Fruit fly (Drosophila melanogaster) whole organism, embryonic: ENCODE measurements around the gene nonC.

Experiments
- Abd-B ChIP-seq: fragments of 200-800 bp; sonication (Bioruptor generic); optimal IDR thresholded peaks from 2 replicates; lab custom pipeline; 2018; ENCODE audit warnings: missing biosample characterization, mild to moderate bottlenecking, missing genetic modification characterization, moderate library complexity
- CG10267 ChIP-seq: fragments of 200-800 bp; sonication (Bioruptor generic); optimal IDR thresholded peaks from 2 replicates; lab custom pipeline; 2018; ENCODE audit warnings: missing biosample characterization, mild to moderate bottlenecking, missing genetic modification characterization, moderate library complexity
- CG10565 ChIP-seq: fragments of 200-800 bp; sonication (Bioruptor generic); optimal IDR thresholded peaks from 3 replicates; lab custom pipeline; 2016; ENCODE audit warnings: missing biosample characterization, mild to moderate bottlenecking, missing genetic modification characterization
- CG10979 ChIP-seq: fragments of 200-800 bp; sonication (Bioruptor generic); optimal IDR thresholded peaks from 2 replicates; lab custom pipeline; 2018; ENCODE audit warnings: missing biosample characterization, mild to moderate bottlenecking, missing genetic modification characterization, moderate library complexity
- CG11247 ChIP-seq: fragments of 200-800 bp; sonication (Bioruptor generic); IDR thresholded peaks from 2 replicates; pipeline ENCODE4 v1.3.6; 2022; ENCODE audit warnings: missing biosample characterization, missing genetic modification characterization
- CG11398 ChIP-seq: fragments of 200-800 bp; sonication (Bioruptor generic); optimal IDR thresholded peaks from 2 replicates; lab custom pipeline; 2016; ENCODE audit warnings: missing biosample characterization, missing genetic modification characterization
- CG11723 ChIP-seq: fragments of 200-800 bp; sonication (Bioruptor generic); optimal IDR thresholded peaks from 2 replicates; lab custom pipeline; 2017; ENCODE audit warnings: missing biosample characterization, mild to moderate bottlenecking, missing genetic modification characterization
- CG1233 ChIP-seq: fragments of 200-800 bp; sonication (Bioruptor generic); optimal IDR thresholded peaks from 4 replicates; lab custom pipeline; 2018; ENCODE audit warnings: missing biosample characterization, mild to moderate bottlenecking, missing genetic modification characterization
- CG13123 ChIP-seq: fragments of 200-800 bp; sonication (Bioruptor generic); optimal IDR thresholded peaks from 2 replicates; lab custom pipeline; 2016; ENCODE audit warnings: missing biosample characterization, missing genetic modification characterization
- CG14441 ChIP-seq: fragments of 200-800 bp; sonication (Bioruptor generic); IDR thresholded peaks from 2 replicates; pipeline ENCODE4 v1.3.6; 2022; ENCODE audit warnings: missing biosample characterization, missing genetic modification characterization
- CG1603 ChIP-seq: fragments of 200-800 bp; sonication (Bioruptor generic); optimal IDR thresholded peaks from 2 replicates; lab custom pipeline; 2019; ENCODE audit warnings: missing biosample characterization, mild to moderate bottlenecking, missing genetic modification characterization, moderate library complexity
- CG1647 ChIP-seq: fragments of 200-800 bp; sonication (Bioruptor generic); optimal IDR thresholded peaks from 3 replicates; lab custom pipeline; 2016; ENCODE audit warnings: missing biosample characterization, missing genetic modification characterization
- CG18011 ChIP-seq: fragments of 200-800 bp; sonication (Bioruptor generic); optimal IDR thresholded peaks from 2 replicates; lab custom pipeline; 2017; ENCODE audit warnings: missing biosample characterization, missing genetic modification characterization, mild to moderate bottlenecking, moderate library complexity, missing genotype
- CG1832 ChIP-seq: fragments of 200-800 bp; sonication (Bioruptor generic); optimal IDR thresholded peaks from 2 replicates; lab custom pipeline; 2017; ENCODE audit warnings: missing biosample characterization, mild to moderate bottlenecking, missing genetic modification characterization, inconsistent platforms
- CG18599 ChIP-seq: fragments of 200-800 bp; sonication (Bioruptor generic); optimal IDR thresholded peaks from 3 replicates; lab custom pipeline; 2017; ENCODE audit warnings: missing biosample characterization, missing genetic modification characterization, mild to moderate bottlenecking, moderate library complexity, missing genetic modification reagents
- CG18764 ChIP-seq: fragments of 200-800 bp; sonication (Bioruptor generic); optimal IDR thresholded peaks from 3 replicates; lab custom pipeline; 2016; ENCODE audit warnings: missing biosample characterization, missing genetic modification characterization
- CG2129 ChIP-seq: fragments of 200-800 bp; sonication (Bioruptor generic); IDR thresholded peaks from 2 replicates; pipeline ENCODE4 v1.3.6; 2022; ENCODE audit warnings: missing biosample characterization, missing genetic modification characterization; ENCODE audit not compliant: partially characterized antibody
- CG30020 ChIP-seq: fragments of 200-800 bp; optimal IDR thresholded peaks from 2 replicates; lab custom pipeline; 2019; ENCODE audit warnings: missing biosample characterization, mild to moderate bottlenecking, missing genetic modification characterization, moderate library complexity
- CG3726 ChIP-seq: fragments of 200-800 bp; sonication (Bioruptor generic); IDR thresholded peaks from 3 replicates; pipeline ENCODE4, ENCODE4 v1.3.6; 2022; ENCODE audit warnings: missing biosample characterization, missing genetic modification characterization
- CG43689 ChIP-seq: fragments of 200-800 bp; sonication (Bioruptor generic); IDR thresholded peaks from 2 replicates; pipeline ENCODE4 v1.3.6; 2022; ENCODE audit warnings: missing biosample characterization, missing genetic modification characterization
- CG6175 ChIP-seq: fragments of 200-800 bp; sonication (Bioruptor generic); IDR thresholded peaks from 3 replicates; pipeline ENCODE4 v1.3.6; 2022; ENCODE audit warnings: missing biosample characterization, missing genetic modification characterization
- CG6654 ChIP-seq: fragments of 200-800 bp; sonication (Bioruptor generic); optimal IDR thresholded peaks from 2 replicates; lab custom pipeline; 2017; ENCODE audit warnings: missing biosample characterization, mild to moderate bottlenecking, missing genetic modification characterization
- CG6683 ChIP-seq: fragments of 200-800 bp; sonication (Bioruptor generic); optimal IDR thresholded peaks from 2 replicates; lab custom pipeline; 2017; ENCODE audit warnings: missing biosample characterization, mild to moderate bottlenecking, missing genetic modification characterization, missing genetic modification reagents
- CG7745 ChIP-seq: fragments of 200-800 bp; sonication (Bioruptor generic); optimal IDR thresholded peaks from 2 replicates; lab custom pipeline; 2018; ENCODE audit warnings: missing biosample characterization, mild to moderate bottlenecking, missing genetic modification characterization, moderate library complexity
- CG7987 ChIP-seq: fragments of 200-800 bp; sonication (Bioruptor generic); optimal IDR thresholded peaks from 2 replicates; lab custom pipeline; 2018; ENCODE audit warnings: missing biosample characterization, mild to moderate bottlenecking, missing genetic modification characterization, moderate library complexity
- CG8281 ChIP-seq: fragments of 200-800 bp; sonication (Bioruptor generic); optimal IDR thresholded peaks from 2 replicates; lab custom pipeline; 2018; ENCODE audit warnings: missing biosample characterization, mild to moderate bottlenecking, missing genetic modification characterization, moderate library complexity
- CG8290 ChIP-seq, 3 experiments: fragments of 200-800 bp; sonication (Bioruptor generic); optimal IDR thresholded peaks; 2 replicates each; lab custom pipeline; 2016 to 2019; ENCODE audit warnings: missing biosample characterization in 3 of 3, missing genetic modification characterization in 3 of 3, mild to moderate bottlenecking in 2 of 3, moderate library complexity in 1 of 3
- CG8388 ChIP-seq: fragments of 200-800 bp; sonication (Bioruptor generic); optimal IDR thresholded peaks from 2 replicates; lab custom pipeline; 2019; ENCODE audit warnings: missing biosample characterization, mild to moderate bottlenecking, missing genetic modification characterization, moderate library complexity
- CG8924 ChIP-seq: fragments of 200-800 bp; optimal IDR thresholded peaks from 3 replicates; lab custom pipeline; 2019; ENCODE audit warnings: missing biosample characterization, mild to moderate bottlenecking, missing genetic modification characterization, moderate library complexity
- Doc2 ChIP-seq: fragments of 200-800 bp; sonication (Bioruptor generic); IDR thresholded peaks from 2 replicates; pipeline ENCODE4 v1.3.6; 2022; ENCODE audit warnings: missing biosample characterization, missing genetic modification characterization
- E2f1 ChIP-seq: fragments of 200-800 bp; sonication (Bioruptor generic); IDR thresholded peaks from 2 replicates; pipeline ENCODE4 v1.3.6; 2022; ENCODE audit warnings: missing biosample characterization, missing genetic modification characterization
- Fer2 ChIP-seq: fragments of 200-800 bp; sonication (Bioruptor generic); optimal IDR thresholded peaks from 2 replicates; lab custom pipeline; 2018; ENCODE audit warnings: missing biosample characterization, mild to moderate bottlenecking, missing genetic modification characterization, moderate library complexity
- Six4 ChIP-seq: fragments of 200-800 bp; sonication (Bioruptor generic); optimal IDR thresholded peaks from 2 replicates; lab custom pipeline; 2016; ENCODE audit warnings: missing biosample characterization, missing genetic modification characterization
- Sox102F ChIP-seq: fragments of 200-800 bp; sonication (Bioruptor generic); optimal IDR thresholded peaks from 2 replicates; lab custom pipeline; 2018; ENCODE audit warnings: missing biosample characterization, mild to moderate bottlenecking, missing genetic modification characterization, moderate library complexity
- ara ChIP-seq: fragments of 200-800 bp; sonication (Bioruptor generic); IDR thresholded peaks from 2 replicates; pipeline ENCODE4 v1.3.6; 2022; ENCODE audit warnings: missing biosample characterization, missing genetic modification characterization
- hb ChIP-seq: fragments of 200-800 bp; sonication (Bioruptor generic); IDR thresholded peaks from 3 replicates; pipeline ENCODE4 v1.3.6; 2022; ENCODE audit warnings: missing biosample characterization, missing genetic modification characterization; ENCODE audit not compliant: partially characterized antibody
- lab ChIP-seq: fragments of 200-800 bp; sonication (Bioruptor generic); optimal IDR thresholded peaks from 3 replicates; lab custom pipeline; 2017; ENCODE audit warnings: missing biosample characterization, missing genetic modification characterization, mild to moderate bottlenecking, moderate library complexity, missing genetic modification reagents
- luna ChIP-seq: fragments of 200-800 bp; sonication (Bioruptor generic); optimal IDR thresholded peaks from 2 replicates; lab custom pipeline; 2016; ENCODE audit warnings: missing biosample characterization, missing genetic modification characterization
- mirr ChIP-seq: fragments of 200-800 bp; sonication (Bioruptor generic); optimal IDR thresholded peaks from 3 replicates; lab custom pipeline; 2018; ENCODE audit warnings: missing biosample characterization, mild to moderate bottlenecking, missing genetic modification characterization
- nmo ChIP-seq: fragments of 200-800 bp; sonication (Bioruptor generic); optimal IDR thresholded peaks from 2 replicates; lab custom pipeline; 2018; ENCODE audit warnings: missing biosample characterization, mild to moderate bottlenecking, missing genetic modification characterization, moderate library complexity
- pb ChIP-seq: fragments of 200-800 bp; sonication (Bioruptor generic); optimal IDR thresholded peaks from 3 replicates; lab custom pipeline; 2016; ENCODE audit warnings: missing biosample characterization, missing genetic modification characterization
- tll ChIP-seq, 2 experiments: fragments of 200-800 bp in 1 of 2; fragments of >200 bp in 1 of 2; sonication (Bioruptor generic) in 1 of 2; optimal IDR thresholded peaks; 2 replicates each; lab custom pipeline; 2017 to 2019; ENCODE audit warnings: missing biosample characterization in 2 of 2, missing genetic modification characterization in 2 of 2, mild to moderate bottlenecking in 1 of 2, moderate library complexity in 1 of 2
- toy ChIP-seq: fragments of 200-800 bp; sonication (Bioruptor generic); IDR thresholded peaks from 2 replicates; pipeline ENCODE4 v1.3.6; 2022; ENCODE audit warnings: missing biosample characterization, missing genetic modification characterization
- trem ChIP-seq: fragments of 200-800 bp; optimal IDR thresholded peaks from 3 replicates; lab custom pipeline; 2019; ENCODE audit warnings: missing biosample characterization, mild to moderate bottlenecking, missing genetic modification characterization, moderate library complexity
- tx ChIP-seq: fragments of 200-800 bp; sonication (Bioruptor generic); optimal IDR thresholded peaks from 2 replicates; lab custom pipeline; 2016; ENCODE audit warnings: missing biosample characterization, missing genetic modification characterization
- usp ChIP-seq: fragments of >200 bp; optimal IDR thresholded peaks from 2 replicates; lab custom pipeline; 2017; ENCODE audit warnings: missing biosample characterization, missing genetic modification characterization
- wor ChIP-seq: fragments of 200-800 bp; sonication (Bioruptor generic); IDR thresholded peaks from 2 replicates; pipeline ENCODE4 v1.3.6; 2022; ENCODE audit warnings: missing biosample characterization, missing genetic modification characterization
- yki ChIP-seq: fragments of >200 bp; optimal IDR thresholded peaks from 3 replicates; lab custom pipeline; 2018

nonC gene

dm6 chrX:6855366-6856200 lies 31.3 kb downstream of the nonC start (continued):
- peak; percentile 60; the same call in 1 of the 2 replicates for TF ChIP-seq ara
- TF ChIP-seq CG6654 (GFP tag; lab: Kevin White, UChicago): peak; percentile 53
- TF ChIP-seq Sox102F: peak; percentile 96
- TF ChIP-seq CG3726: no peak
- peak; percentile 94 for TF ChIP-seq CG8924
- peak; percentile 82 for TF ChIP-seq CG1233 (GFP tag; lab: Kevin White, UChicago)
- TF ChIP-seq CG18764 (GFP tag; lab: Kevin White, UChicago): no peak
- peak; percentile 74 for TF ChIP-seq wor (GFP tag; lab: Robert Waterston, UW)
- peak; percentile 51 for TF ChIP-seq pb (GFP tag; lab: Kevin White, UChicago)
- no peak for TF ChIP-seq CG6175 (GFP tag; lab: Robert Waterston, UW)
- peak; percentile 35 for TF ChIP-seq mirr (GFP tag; lab: Kevin White, UChicago)
- TF ChIP-seq CG10267 (tag; lab: Kevin White, UChicago): peak; percentile 70
- peak; percentile 84 for TF ChIP-seq tx
- TF ChIP-seq CG10565 (GFP tag; lab: Kevin White, UChicago): no peak
- TF ChIP-seq CG11398: no peak
- no peak for TF ChIP-seq Doc2
- TF ChIP-seq luna (GFP tag; lab: Kevin White, UChicago): no peak
- TF ChIP-seq CG10979 (tag; lab: Kevin White, UChicago): peak; percentile 85
- TF ChIP-seq CG11723 (GFP tag; lab: Kevin White, UChicago): peak; percentile 78
- peak; percentile 72 for TF ChIP-seq CG14441 (GFP tag; lab: Robert Waterston, UW)
- TF ChIP-seq CG7745 (tag; lab: Kevin White, UChicago): no peak
- peak; percentile 22 for TF ChIP-seq CG7987 (GFP tag; lab: Kevin White, UChicago)
- peak; percentile 15 for TF ChIP-seq Fer2 (tag; lab: Kevin White, UChicago)
- TF ChIP-seq tll (GFP tag; optimal IDR thresholded peaks at IDR 0.05; lab: Kevin White, UChicago): peak in 1 of 2 experiments; percentile 93
- peak; percentile 87 for TF ChIP-seq CG8281 (tag; lab: Kevin White, UChicago)
- peak; percentile 60 for TF ChIP-seq CG1832 (GFP tag; lab: Kevin White, UChicago)
- peak; percentile 68 for TF ChIP-seq CG6683 (GFP tag; lab: Kevin White, UChicago)
- peak; percentile 50 for TF ChIP-seq CG18011 (GFP tag; lab: Kevin White, UChicago)
- TF ChIP-seq CG1647 (GFP tag; lab: Kevin White, UChicago): no peak
- TF ChIP-seq CG11247 (GFP tag; lab: Robert Waterston, UW): 0 out of 2 replicates have a peak, but pooled peaks have one; percentile 6
- TF ChIP-seq toy (GFP tag; lab: Robert Waterston, UW): no peak
- no peak for TF ChIP-seq CG2129 (GFP tag; lab: Robert Waterston, UW)
- no peak for TF ChIP-seq yki (lab: Kevin White, UChicago)
- peak; percentile 78 for TF ChIP-seq CG8388 (GFP tag; lab: Kevin White, UChicago)
- peak; percentile 52 for TF ChIP-seq E2f1
- peak; percentile 36 for TF ChIP-seq CG1603 (tag; lab: Kevin White, UChicago)
- TF ChIP-seq nmo (GFP tag; lab: Kevin White, UChicago): peak; percentile 97
- TF ChIP-seq CG43689 (GFP tag; lab: Robert Waterston, UW): peak; percentile 78
- TF ChIP-seq CG18599 (GFP tag; lab: Kevin White, UChicago): peak; percentile 50
- peak; percentile 74 for TF ChIP-seq lab (GFP tag; lab: Kevin White, UChicago)
- TF ChIP-seq Abd-B: peak; percentile 95
- peak; percentile 39 for TF ChIP-seq CG13123 (GFP tag; lab: Kevin White, UChicago)
- TF ChIP-seq Six4 (GFP tag; lab: Kevin White, UChicago): peak; percentile 27
- peak; percentile 64 for TF ChIP-seq trem (tag; lab: Kevin White, UChicago)
- peak; percentile 60 for TF ChIP-seq CG8290 (GFP tag; optimal IDR thresholded peaks at IDR 0.05; lab: Kevin White, UChicago)
- peak; percentile 8 to 42 for TF ChIP-seq CG8290 (tag; optimal IDR thresholded peaks at IDR 0.05; lab: Kevin White, UChicago)
- TF ChIP-seq hb (GFP tag; lab: Robert Waterston, UW): no peak
- peak; percentile 46 for TF ChIP-seq CG30020 (tag; lab: Kevin White, UChicago)
- TF ChIP-seq usp (GFP tag; lab: Kevin White, UChicago): no peak
